Worm (Caenorhabditis elegans): ENCODE results near the gene nlp-14.

ce11 chrX:8918792-8919191 lies 431 bp downstream of the nlp-14 start:
- no peak for TF ChIP-seq unc-120 (tag; optimal IDR thresholded peaks at IDR 0.05; ENCODE audit: poor library complexity, severe bottlenecking)
- no peak for TF ChIP-seq tbx-8 (GFP tag; optimal IDR thresholded peaks at IDR 0.05)
- no peak for TF ChIP-seq snpc-4 (tag; optimal IDR thresholded peaks at IDR 0.05)
- no peak for TF ChIP-seq mep-1 (tag; optimal IDR thresholded peaks at IDR 0.05)
- no peak for TF ChIP-seq ztf-11 (tag; optimal IDR thresholded peaks at IDR 0.05)
- TF ChIP-seq blmp-1 (tag; optimal IDR thresholded peaks at IDR 0.05) = no peak

Measured in whole organism, mixed stage, embryonic.